Fruit fly (Drosophila melanogaster): ENCODE data around the gene CG9386.

The CG9386 gene

DNA sequence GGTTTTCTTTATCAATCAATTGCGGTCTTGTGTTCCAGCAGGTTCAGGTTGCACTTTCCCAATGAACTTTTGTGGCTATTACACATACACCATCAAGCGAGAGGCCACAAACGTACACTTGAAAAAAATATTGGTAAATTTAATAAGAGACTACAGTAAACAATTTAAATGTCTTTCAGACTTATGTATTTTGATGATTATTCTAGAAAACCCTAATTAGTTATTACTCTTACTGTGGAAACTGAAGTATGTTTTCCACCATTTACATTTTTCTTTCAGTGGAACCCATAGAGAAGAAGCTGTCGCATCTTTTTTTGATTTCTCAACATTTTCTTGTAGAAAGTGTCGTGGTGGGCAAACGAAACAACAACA, 21.1 kb downstream of the CG9386 start (continued):
- TF ChIP-seq CG31388 (GFP tag; optimal IDR thresholded peaks at IDR 0.05): peak; percentile 86
- TF ChIP-seq insv (GFP tag; optimal IDR thresholded peaks at IDR 0.05): no peak
- TF ChIP-seq B-H1 (GFP tag; IDR thresholded peaks at IDR 0.05): peak; percentile 86
- TF ChIP-seq schlank (tag; optimal IDR thresholded peaks at IDR 0.05): peak; percentile 67
- TF ChIP-seq Bdp1 (GFP tag; optimal IDR thresholded peaks at IDR 0.05): peak; percentile 77
- TF ChIP-seq CG2678 (tag; optimal IDR thresholded peaks at IDR 0.05): peak; percentile 96
- peak; percentile 78 for TF ChIP-seq CG3838 (GFP tag; optimal IDR thresholded peaks at IDR 0.05)
- no peak for TF ChIP-seq Dref (GFP tag; IDR thresholded peaks at IDR 0.05)
- peak; percentile 82 for TF ChIP-seq peb (GFP tag; IDR thresholded peaks at IDR 0.05)
- TF ChIP-seq Six4 (GFP tag; optimal IDR thresholded peaks at IDR 0.05): peak; percentile 91
- peak; percentile 39 for TF ChIP-seq CG7271 (tag; optimal IDR thresholded peaks at IDR 0.05)
- peak; percentile 93 for TF ChIP-seq slbo (GFP tag; IDR thresholded peaks at IDR 0.05)
- TF ChIP-seq CG30403 (GFP tag; optimal IDR thresholded peaks at IDR 0.05): peak; percentile 95
- peak; percentile 40 for TF ChIP-seq CG10959 (GFP tag; IDR thresholded peaks at IDR 0.05)
- peak; percentile 88 for TF ChIP-seq gro (GFP tag; optimal IDR thresholded peaks at IDR 0.05)
- no peak for TF ChIP-seq D (optimal IDR thresholded peaks at IDR 0.05)
- peak; percentile 94 for TF ChIP-seq D (GFP tag; optimal IDR thresholded peaks at IDR 0.05)
- TF ChIP-seq kah (GFP tag; optimal IDR thresholded peaks at IDR 0.05): peak; percentile 88
- peak; percentile 16 for TF ChIP-seq MESR4 (GFP tag; optimal IDR thresholded peaks at IDR 0.05)
- TF ChIP-seq Oli (tag; optimal IDR thresholded peaks at IDR 0.05): peak; percentile 96
- TF ChIP-seq Spps (tag; optimal IDR thresholded peaks at IDR 0.05): peak; percentile 88
- peak; percentile 95 for TF ChIP-seq CG17829 (tag; optimal IDR thresholded peaks at IDR 0.05)
- TF ChIP-seq lov (optimal IDR thresholded peaks at IDR 0.05): no peak
- peak; percentile 89; the same call in 2 of the 3 replicates for TF ChIP-seq lov (GFP tag; IDR thresholded peaks at IDR 0.05)
- TF ChIP-seq HLHmδ (GFP tag; optimal IDR thresholded peaks at IDR 0.05): no peak
- TF ChIP-seq knrl (GFP tag; IDR thresholded peaks at IDR 0.05; ENCODE audit: partially characterized antibody): no peak
- peak; percentile 33 for TF ChIP-seq CG7928 (GFP tag; optimal IDR thresholded peaks at IDR 0.05)
- TF ChIP-seq CG9437 (GFP tag; optimal IDR thresholded peaks at IDR 0.05): peak; percentile 90
- TF ChIP-seq E2f2 (GFP tag; IDR thresholded peaks at IDR 0.05): peak; percentile 71
- peak; percentile 72 for TF ChIP-seq psq (GFP tag; optimal IDR thresholded peaks at IDR 0.05)
- peak; percentile 64 for TF ChIP-seq Sry-δ (GFP tag; optimal IDR thresholded peaks at IDR 0.05)
- TF ChIP-seq CG6791 (GFP tag; IDR thresholded peaks at IDR 0.05; ENCODE audit: partially characterized antibody): no peak
- peak; percentile 86 for TF ChIP-seq Meics (GFP tag; optimal IDR thresholded peaks at IDR 0.05)
- peak; percentile 89 for TF ChIP-seq CG13624 (GFP tag; optimal IDR thresholded peaks at IDR 0.05)
- peak; percentile 82 for TF ChIP-seq CG3065 (GFP tag; optimal IDR thresholded peaks at IDR 0.05)
- no peak for TF ChIP-seq yki (optimal IDR thresholded peaks at IDR 0.05)
- peak; percentile 91 for TF ChIP-seq CG10654 (GFP tag; optimal IDR thresholded peaks at IDR 0.05)
- peak; percentile 90 for TF ChIP-seq H15 (GFP tag; IDR thresholded peaks at IDR 0.05)
- peak; percentile 73 for TF ChIP-seq CG30020 (tag; optimal IDR thresholded peaks at IDR 0.05)
- TF ChIP-seq D19B (GFP tag; optimal IDR thresholded peaks at IDR 0.05): peak; percentile 68
- peak; percentile 83 for TF ChIP-seq CG10462 (GFP tag; optimal IDR thresholded peaks at IDR 0.05)
- peak; percentile 59 for TF ChIP-seq CG10321 (GFP tag; IDR thresholded peaks at IDR 0.05)
- TF ChIP-seq Adf1 (GFP tag; IDR thresholded peaks at IDR 0.05): no peak
- TF ChIP-seq eyg (GFP tag; optimal IDR thresholded peaks at IDR 0.05): peak; percentile 91
- peak; percentile 35 for TF ChIP-seq lbe (GFP tag; optimal IDR thresholded peaks at IDR 0.05)
- TF ChIP-seq CG14441 (GFP tag; IDR thresholded peaks at IDR 0.05): peak; percentile 91
- no peak for TF ChIP-seq bbx (GFP tag; IDR thresholded peaks at IDR 0.05; ENCODE audit: partially characterized antibody)
- peak; percentile 82 for TF ChIP-seq zen (tag; optimal IDR thresholded peaks at IDR 0.05)
- TF ChIP-seq Hsf (GFP tag; optimal IDR thresholded peaks at IDR 0.05): peak; percentile 92
- TF ChIP-seq al (GFP tag; IDR thresholded peaks at IDR 0.05): peak; percentile 84
- peak; percentile 78 for TF ChIP-seq NFAT (GFP tag; IDR thresholded peaks at IDR 0.05)
- TF ChIP-seq CG9215 (GFP tag; IDR thresholded peaks at IDR 0.05): no peak
- peak; percentile 98 for TF ChIP-seq ci (GFP tag; IDR thresholded peaks at IDR 0.05)

Data from whole organism, embryonic.